Worm (Caenorhabditis elegans) whole organism, L2 larva: ENCODE measurements around the gene ZK896.4.

ENCODE experiments used
- C34F6.9 ChIP-seq: fragments of 150-350 bp; optimal IDR thresholded peaks from 2 replicates; lab custom pipeline; 2014; ENCODE audit warnings: missing biosample characterization, missing genetic modification characterization
- F13H6.1 ChIP-seq: sonication (generic microtip); optimal IDR thresholded peaks from 2 replicates; lab custom pipeline; 2016; ENCODE audit warnings: missing genetic modification characterization, missing compliant biosample characterization
- R02D3.7 ChIP-seq: fragments of 150-350 bp; optimal IDR thresholded peaks from 2 replicates; lab custom pipeline; 2014; ENCODE audit warnings: missing biosample characterization, missing genetic modification characterization
- ZK546.5 ChIP-seq: sonication (generic microtip); optimal IDR thresholded peaks from 2 replicates; lab custom pipeline; 2017; ENCODE audit warnings: missing biosample characterization, missing genetic modification characterization
- alr-1 ChIP-seq: fragments of 150-350 bp; optimal IDR thresholded peaks from 2 replicates; lab custom pipeline; 2014; ENCODE audit warnings: missing biosample characterization, missing genetic modification characterization
- blmp-1 ChIP-seq: sonication (generic microtip); optimal IDR thresholded peaks from 2 replicates; lab custom pipeline; 2017; ENCODE audit warnings: missing genetic modification characterization, mild to moderate bottlenecking, missing compliant biosample characterization, antibody characterized with exemption, moderate library complexity; ENCODE audit not compliant: insufficient read depth
- ceh-16 ChIP-seq: fragments of 150-350 bp; optimal IDR thresholded peaks from 2 replicates; lab custom pipeline; 2014; ENCODE audit warnings: missing biosample characterization, missing genetic modification characterization
- ceh-82 ChIP-seq: fragments of 150-350 bp; optimal IDR thresholded peaks from 2 replicates; lab custom pipeline; 2014; ENCODE audit warnings: missing biosample characterization, missing genetic modification characterization
- crh-2 ChIP-seq: sonication (generic microtip); optimal IDR thresholded peaks from 2 replicates; lab custom pipeline; 2017; ENCODE audit warnings: missing biosample characterization, missing genetic modification characterization
- dmd-4 ChIP-seq: sonication (generic microtip); optimal IDR thresholded peaks from 2 replicates; lab custom pipeline; 2017; ENCODE audit warnings: missing biosample characterization, missing genetic modification characterization
- egl-27 ChIP-seq: sonication (generic microtip); optimal IDR thresholded peaks from 3 replicates; lab custom pipeline; 2017; ENCODE audit warnings: missing biosample characterization, missing genetic modification reagents, missing genetic modification characterization
- elt-1 ChIP-seq: fragments of 150-350 bp; optimal IDR thresholded peaks from 2 replicates; lab custom pipeline; 2014; ENCODE audit warnings: missing biosample characterization, missing genetic modification characterization
- fos-1 ChIP-seq: fragments of 150-350 bp; optimal IDR thresholded peaks from 2 replicates; lab custom pipeline; 2014; ENCODE audit warnings: missing biosample characterization, missing genetic modification characterization
- gmeb-1 ChIP-seq: fragments of 150-350 bp; optimal IDR thresholded peaks from 2 replicates; lab custom pipeline; 2014; ENCODE audit warnings: missing biosample characterization, missing genetic modification characterization
- lin-11 ChIP-seq: fragments of 150-350 bp; sonication (generic microtip); optimal IDR thresholded peaks from 2 replicates; lab custom pipeline; 2014; ENCODE audit warnings: missing biosample characterization, missing genetic modification characterization, inconsistent platforms, mixed read lengths
- lin-39 ChIP-seq: fragments of 150-350 bp; optimal IDR thresholded peaks from 2 replicates; lab custom pipeline; 2014; ENCODE audit warnings: missing biosample characterization, missing genetic modification reagents, missing genetic modification characterization
- lsy-2 ChIP-seq, 2 experiments: fragments of 150-350 bp in 1 of 2; sonication (generic microtip) in 1 of 2; optimal IDR thresholded peaks; 2 replicates each; lab custom pipeline; 2014 to 2017; ENCODE audit warnings: missing biosample characterization in 2 of 2, missing genetic modification characterization in 2 of 2
- mab-5 ChIP-seq: fragments of 150-350 bp; optimal IDR thresholded peaks from 2 replicates; lab custom pipeline; 2014; ENCODE audit warnings: missing biosample characterization, missing genetic modification characterization
- mbf-1 ChIP-seq: sonication (generic microtip); optimal IDR thresholded peaks from 2 replicates; lab custom pipeline; 2017; ENCODE audit warnings: missing biosample characterization, missing genetic modification characterization
- mdl-1 ChIP-seq, 2 experiments: fragments of 150-350 bp in 1 of 2; sonication (generic microtip) in 1 of 2; optimal IDR thresholded peaks; 2 replicates each; lab custom pipeline; 2017; ENCODE audit warnings: missing biosample characterization in 2 of 2, missing genetic modification characterization in 2 of 2
- nhr-10 ChIP-seq: sonication (generic microtip); optimal IDR thresholded peaks from 2 replicates; lab custom pipeline; 2017; ENCODE audit warnings: missing biosample characterization, missing genetic modification characterization
- nhr-11 ChIP-seq: fragments of 150-350 bp; optimal IDR thresholded peaks from 2 replicates; lab custom pipeline; 2014; ENCODE audit warnings: missing biosample characterization, missing genetic modification characterization
- nhr-129 ChIP-seq: fragments of 150-350 bp; optimal IDR thresholded peaks from 2 replicates; lab custom pipeline; 2014; ENCODE audit warnings: missing biosample characterization, missing genetic modification characterization
- nhr-237 ChIP-seq: fragments of 150-350 bp; optimal IDR thresholded peaks from 2 replicates; lab custom pipeline; 2014; ENCODE audit warnings: missing biosample characterization, missing genetic modification characterization
- nhr-25 ChIP-seq: fragments of 150-350 bp; sonication (generic microtip); optimal IDR thresholded peaks from 3 replicates; lab custom pipeline; 2014; ENCODE audit warnings: missing biosample characterization, missing genetic modification characterization
- nhr-6 ChIP-seq: fragments of 150-350 bp; optimal IDR thresholded peaks from 2 replicates; lab custom pipeline; 2014; ENCODE audit warnings: missing biosample characterization, missing genetic modification characterization
- nhr-77 ChIP-seq: fragments of 150-350 bp; optimal IDR thresholded peaks from 2 replicates; lab custom pipeline; 2014; ENCODE audit warnings: missing biosample characterization, missing genetic modification characterization
- peb-1 ChIP-seq: fragments of 150-350 bp; optimal IDR thresholded peaks from 2 replicates; lab custom pipeline; 2014; ENCODE audit warnings: missing biosample characterization, missing genetic modification characterization
- sem-4 ChIP-seq: fragments of 150-350 bp; optimal IDR thresholded peaks from 2 replicates; lab custom pipeline; 2014; ENCODE audit warnings: missing biosample characterization, missing genetic modification reagents, missing genetic modification characterization
- skn-1 ChIP-seq: sonication (generic microtip); optimal IDR thresholded peaks from 2 replicates; lab custom pipeline; 2017; ENCODE audit warnings: missing biosample characterization, missing genetic modification characterization
- sma-3 ChIP-seq: sonication (generic microtip); optimal IDR thresholded peaks from 2 replicates; lab custom pipeline; 2016; ENCODE audit warnings: missing genetic modification reagents, missing genetic modification characterization, missing compliant biosample characterization
- sma-9 ChIP-seq, 2 experiments: fragments of 150-350 bp in 1 of 2; sonication (generic microtip) in 1 of 2; optimal IDR thresholded peaks; 2 replicates each; lab custom pipeline; 2014 to 2016; ENCODE audit warnings: missing genetic modification characterization in 2 of 2, mild to moderate bottlenecking in 1 of 2, missing biosample characterization in 1 of 2, missing compliant biosample characterization in 1 of 2, missing genetic modification reagents in 1 of 2, moderate library complexity in 1 of 2
- unc-55 ChIP-seq: fragments of 150-350 bp; sonication (generic microtip); optimal IDR thresholded peaks from 3 replicates; lab custom pipeline; 2014; ENCODE audit warnings: missing biosample characterization, missing genetic modification reagents, missing genetic modification characterization
- unc-62 ChIP-seq: fragments of 150-350 bp; optimal IDR thresholded peaks from 2 replicates; lab custom pipeline; 2014; ENCODE audit warnings: missing biosample characterization, missing genetic modification reagents, missing genetic modification characterization
- ztf-1 ChIP-seq: fragments of 200-800 bp; sonication (Bioruptor generic); conservative IDR thresholded peaks from 2 replicates; pipeline ENCODE4 v1.3.6; 2022; ENCODE audit warnings: missing genetic modification characterization, missing compliant biosample characterization
- ztf-4 ChIP-seq: fragments of 150-350 bp; optimal IDR thresholded peaks from 2 replicates; lab custom pipeline; 2014; ENCODE audit warnings: missing biosample characterization, missing genetic modification characterization

The ZK896.4 gene

ce11 chrIV:12835363-12835762 lies 47.7 kb downstream of the ZK896.4 start:
- TF ChIP-seq sma-9 (GFP tag; optimal IDR thresholded peaks at IDR 0.05; lab: Kevin White, UChicago) (no peak), sma-9 (tag; optimal IDR thresholded peaks at IDR 0.05; lab: Kevin White, UChicago) (no peak), F13H6.1 (tag; lab: Kevin White, UChicago) (no peak), elt-1 (tag; lab: Kevin White, UChicago) (no peak), crh-2 (tag; lab: Kevin White, UChicago) (no peak), nhr-77 (tag; lab: Kevin White, UChicago) (no peak), R02D3.7 (no peak), nhr-6 (tag; lab: Kevin White, UChicago) (no peak), lin-11 (tag; lab: Kevin White, UChicago) (no peak), ztf-4 (tag; lab: Kevin White, UChicago) (no peak), alr-1 (no peak), ztf-1 (GFP tag; lab: Robert Waterston, UW) (no peak), mdl-1 (tag; optimal IDR thresholded peaks at IDR 0.05; lab: Kevin White, UChicago) (no peak), nhr-25 (no peak), ceh-82 (tag; lab: Kevin White, UChicago) (no peak)

ce11 chrIV:12834417-12834731 lies 48.7 kb downstream of the ZK896.4 start:
- TF ChIP-seq nhr-129 (tag; lab: Kevin White, UChicago) (peak; percentile 8), sma-9 (GFP tag; optimal IDR thresholded peaks at IDR 0.05; lab: Kevin White, UChicago) (peak; percentile 34), sma-9 (tag; optimal IDR thresholded peaks at IDR 0.05; lab: Kevin White, UChicago) (no peak), unc-55 (peak; percentile 26), lsy-2 (tag; optimal IDR thresholded peaks at IDR 0.05; lab: Kevin White, UChicago) (peak in 1 of 2 experiments; percentile 29), fos-1 (tag; lab: Kevin White, UChicago) (peak; percentile 81), mbf-1 (tag; lab: Kevin White, UChicago) (no peak), unc-62 (GFP tag; lab: Kevin White, UChicago) (no peak)

ce11 chrIV:12833698-12834416 lies 49.2 kb downstream of the ZK896.4 start:
- TF ChIP-seq ceh-16 (tag; lab: Kevin White, UChicago): no peak
- no peak for TF ChIP-seq nhr-11 (tag; lab: Kevin White, UChicago)
- TF ChIP-seq sem-4: no peak
- TF ChIP-seq fos-1 (tag; lab: Kevin White, UChicago): peak; percentile 46
- no peak for TF ChIP-seq blmp-1 (tag; lab: Kevin White, UChicago)
- TF ChIP-seq F13H6.1 (tag; lab: Kevin White, UChicago): peak; percentile 21
- no peak for TF ChIP-seq mdl-1 (tag; optimal IDR thresholded peaks at IDR 0.05; lab: Kevin White, UChicago)
- TF ChIP-seq sma-9 (GFP tag; optimal IDR thresholded peaks at IDR 0.05; lab: Kevin White, UChicago): peak; percentile 15
- TF ChIP-seq sma-9 (tag; optimal IDR thresholded peaks at IDR 0.05; lab: Kevin White, UChicago): no peak
- no peak for TF ChIP-seq nhr-237
- no peak for TF ChIP-seq nhr-129 (tag; lab: Kevin White, UChicago)
- TF ChIP-seq lin-39 (tag; lab: Kevin White, UChicago): no peak

- TF ChIP-seq unc-55 (peak; percentile 11), C34F6.9 (tag; lab: Kevin White, UChicago) (peak; percentile 27), nhr-25 (no peak), lsy-2 (tag; optimal IDR thresholded peaks at IDR 0.05; lab: Kevin White, UChicago) (peak; percentile 28 to 64), nhr-129 (tag; lab: Kevin White, UChicago) (peak; percentile 19)
Measured at ce11 chrIV:12831609-12832500, 51.2 kb downstream of the ZK896.4 start.

ce11 chrIV:12830829-12831392 lies 52.2 kb downstream of the ZK896.4 start:
- no peak for TF ChIP-seq gmeb-1
- TF ChIP-seq nhr-237: no peak
- TF ChIP-seq blmp-1 (tag; lab: Kevin White, UChicago): no peak
- TF ChIP-seq nhr-129 (tag; lab: Kevin White, UChicago): peak; percentile 27
- TF ChIP-seq F13H6.1 (tag; lab: Kevin White, UChicago): no peak
- TF ChIP-seq sma-3 (GFP tag; lab: Kevin White, UChicago): no peak
- TF ChIP-seq C34F6.9 (tag; lab: Kevin White, UChicago): peak; percentile 27
- no peak for TF ChIP-seq dmd-4 (tag; lab: Kevin White, UChicago)
- peak in 1 of 2 experiments; percentile 22 for TF ChIP-seq lsy-2 (tag; optimal IDR thresholded peaks at IDR 0.05; lab: Kevin White, UChicago)
- no peak for TF ChIP-seq mab-5 (tag; lab: Kevin White, UChicago)
- TF ChIP-seq egl-27 (tag; lab: Kevin White, UChicago): no peak
- no peak for TF ChIP-seq R02D3.7
- TF ChIP-seq skn-1 (tag; lab: Kevin White, UChicago): no peak
- TF ChIP-seq nhr-25: no peak
- no peak for TF ChIP-seq peb-1 (tag; lab: Kevin White, UChicago)
- peak; percentile 50 for TF ChIP-seq unc-55
- no peak for TF ChIP-seq ZK546.5 (tag; lab: Kevin White, UChicago)
- TF ChIP-seq ztf-4 (tag; lab: Kevin White, UChicago): no peak
- TF ChIP-seq nhr-11 (tag; lab: Kevin White, UChicago): no peak
- TF ChIP-seq nhr-6 (tag; lab: Kevin White, UChicago): no peak
- TF ChIP-seq nhr-10 (tag; lab: Kevin White, UChicago): no peak
